Worm (Caenorhabditis elegans) whole organism, L4 larva: ENCODE measurements around the gene fshr-1.

ENCODE experiments used
- ama-1 ChIP-seq: fragments of 150-350 bp; optimal IDR thresholded peaks from 2 replicates; lab custom pipeline; 2014; ENCODE audit warnings: inconsistent platforms, mixed read lengths
- lin-39 ChIP-seq: fragments of 150-350 bp; optimal IDR thresholded peaks from 2 replicates; lab custom pipeline; 2014; ENCODE audit warnings: missing biosample characterization, missing genetic modification reagents, missing genetic modification characterization
- nhr-237 ChIP-seq: sonication (generic microtip); optimal IDR thresholded peaks from 2 replicates; lab custom pipeline; 2017; ENCODE audit warnings: missing biosample characterization, missing genetic modification characterization
- nhr-42 ChIP-seq: fragments of 200-800 bp; sonication (Bioruptor generic); IDR thresholded peaks from 2 replicates; pipeline ENCODE4 v1.3.6; 2022; ENCODE audit warnings: missing genetic modification characterization, missing compliant biosample characterization
- unc-62 ChIP-seq, 3 experiments: fragments of 150-350 bp in 1 of 3; sonication (generic microtip); optimal IDR thresholded peaks in 2 of 3; peaks in 1 of 3; 1 replicate in 1 of 3; 2 replicates in 2 of 3; lab custom pipeline; 2014 to 2017; ENCODE audit warnings: missing biosample characterization in 3 of 3, missing genetic modification characterization in 3 of 3, missing genetic modification reagents in 3 of 3, missing genotype in 1 of 3

ce11 chrV:9901119-9901518 is 11.5 kb downstream of the fshr-1 start:
- no peak for TF ChIP-seq nhr-42 (GFP tag; lab: Robert Waterston, UW)
- TF ChIP-seq nhr-237 (tag; lab: Kevin White, UChicago) = no peak
- no peak for TF ChIP-seq unc-62 (GFP tag; optimal IDR thresholded peaks at IDR 0.05 in 1 of 2; lab: Kevin White, UChicago)
- no peak for TF ChIP-seq unc-62 (tag; optimal IDR thresholded peaks at IDR 0.05; lab: Kevin White, UChicago)
- no peak for TF ChIP-seq lin-39 (tag; lab: Kevin White, UChicago)
- TF ChIP-seq ama-1 (lab: Kevin White, UChicago) = no peak
